Fruit fly (Drosophila melanogaster) whole organism, embryonic: ENCODE results near the gene CG31706.

Experiments used
- ATbp ChIP-seq: fragments of 200-800 bp; sonication (Bioruptor generic); optimal IDR thresholded peaks from 2 replicates; lab custom pipeline; 2017; ENCODE audit warnings: missing biosample characterization, mild to moderate bottlenecking, missing genetic modification characterization, missing genetic modification reagents
- Bdp1 ChIP-seq: fragments of 200-800 bp; sonication (Bioruptor generic); optimal IDR thresholded peaks from 3 replicates; lab custom pipeline; 2016; ENCODE audit warnings: missing biosample characterization, missing genetic modification characterization
- Blimp-1 ChIP-seq: fragments of 200-800 bp; sonication (Bioruptor generic); optimal IDR thresholded peaks from 3 replicates; lab custom pipeline; 2018; ENCODE audit warnings: missing biosample characterization, missing genetic modification characterization, mild to moderate bottlenecking, moderate library complexity, missing genetic modification reagents
- CG1024 ChIP-seq: fragments of 200-800 bp; sonication (Bioruptor generic); IDR thresholded peaks from 2 replicates; pipeline ENCODE4 v1.3.6; 2022; ENCODE audit warnings: missing biosample characterization, missing genetic modification characterization
- CG12071 ChIP-seq: fragments of 200-800 bp; sonication (Bioruptor generic); optimal IDR thresholded peaks from 3 replicates; lab custom pipeline; 2018; ENCODE audit warnings: missing biosample characterization, mild to moderate bottlenecking, missing genetic modification characterization
- CG13624 ChIP-seq: fragments of 200-800 bp; sonication (Bioruptor generic); optimal IDR thresholded peaks from 2 replicates; lab custom pipeline; 2016; ENCODE audit warnings: missing biosample characterization, missing genetic modification characterization
- CG13894 ChIP-seq: fragments of 200-800 bp; sonication (Bioruptor generic); optimal IDR thresholded peaks from 3 replicates; lab custom pipeline; 2018; ENCODE audit warnings: missing biosample characterization, mild to moderate bottlenecking, missing genetic modification characterization, moderate library complexity
- CG15696 ChIP-seq: fragments of 200-800 bp; sonication (Bioruptor generic); optimal IDR thresholded peaks from 2 replicates; lab custom pipeline; 2019; ENCODE audit warnings: missing biosample characterization, mild to moderate bottlenecking, missing genetic modification characterization, moderate library complexity
- CG1603 ChIP-seq: fragments of 200-800 bp; sonication (Bioruptor generic); optimal IDR thresholded peaks from 2 replicates; lab custom pipeline; 2019; ENCODE audit warnings: missing biosample characterization, mild to moderate bottlenecking, missing genetic modification characterization, moderate library complexity
- CG17802 ChIP-seq: fragments of 200-800 bp; sonication (Bioruptor generic); optimal IDR thresholded peaks from 2 replicates; lab custom pipeline; 2018; ENCODE audit warnings: missing biosample characterization, mild to moderate bottlenecking, missing genetic modification characterization, moderate library complexity
- CG2116 ChIP-seq: fragments of 200-800 bp; sonication (Bioruptor generic); optimal IDR thresholded peaks from 3 replicates; lab custom pipeline; 2018; ENCODE audit warnings: missing biosample characterization, mild to moderate bottlenecking, missing genetic modification characterization
- CG31365 ChIP-seq: fragments of 200-800 bp; sonication (Bioruptor generic); optimal IDR thresholded peaks from 2 replicates; lab custom pipeline; 2018; ENCODE audit warnings: missing biosample characterization, mild to moderate bottlenecking, missing genetic modification characterization
- CG32767 ChIP-seq: fragments of 200-800 bp; sonication (Bioruptor generic); IDR thresholded peaks from 2 replicates; pipeline ENCODE4 v1.3.6; 2022; ENCODE audit warnings: missing biosample characterization, missing genetic modification characterization
- CG34224 ChIP-seq: fragments of 200-800 bp; sonication (Bioruptor generic); IDR thresholded peaks from 3 replicates; pipeline ENCODE4 v1.3.6; 2022; ENCODE audit warnings: missing biosample characterization, missing genetic modification characterization; ENCODE audit not compliant: partially characterized antibody
- CG43689 ChIP-seq: fragments of 200-800 bp; sonication (Bioruptor generic); IDR thresholded peaks from 2 replicates; pipeline ENCODE4 v1.3.6; 2022; ENCODE audit warnings: missing biosample characterization, missing genetic modification characterization
- CG9215 ChIP-seq: fragments of 200-800 bp; sonication (Bioruptor generic); IDR thresholded peaks from 2 replicates; pipeline ENCODE4 v1.3.6; 2022; ENCODE audit warnings: missing biosample characterization, missing genetic modification characterization
- Deaf1 ChIP-seq: fragments of 200-800 bp; optimal IDR thresholded peaks from 3 replicates; lab custom pipeline; 2019; ENCODE audit warnings: missing biosample characterization, mild to moderate bottlenecking, missing genetic modification characterization, moderate library complexity
- Elba2 ChIP-seq: fragments of 200-800 bp; sonication (Bioruptor generic); optimal IDR thresholded peaks from 3 replicates; lab custom pipeline; 2016; ENCODE audit warnings: missing biosample characterization, missing genetic modification characterization
- Meics ChIP-seq: fragments of 200-800 bp; sonication (Bioruptor generic); optimal IDR thresholded peaks from 2 replicates; lab custom pipeline; 2017; ENCODE audit warnings: missing biosample characterization, mild to moderate bottlenecking, missing genetic modification characterization
- Nf-YB ChIP-seq: fragments of 200-800 bp; sonication (Bioruptor generic); optimal IDR thresholded peaks from 3 replicates; lab custom pipeline; 2019; ENCODE audit warnings: missing biosample characterization, mild to moderate bottlenecking, missing genetic modification characterization, moderate library complexity
- Nf-YC ChIP-seq: fragments of 200-800 bp; optimal IDR thresholded peaks from 3 replicates; lab custom pipeline; 2019; ENCODE audit warnings: missing biosample characterization, mild to moderate bottlenecking, missing genetic modification characterization, moderate library complexity
- Tbp ChIP-seq: fragments of >200 bp; optimal IDR thresholded peaks from 2 replicates; lab custom pipeline; 2018; ENCODE audit warnings: missing biosample characterization, missing genetic modification characterization
- abd-A ChIP-seq: fragments of 200-800 bp; sonication (Bioruptor generic); optimal IDR thresholded peaks from 3 replicates; lab custom pipeline; 2019; ENCODE audit warnings: missing biosample characterization, mild to moderate bottlenecking, missing genetic modification characterization, moderate library complexity
- ash1 ChIP-seq: fragments of 200-800 bp; sonication (Bioruptor generic); optimal IDR thresholded peaks from 2 replicates; lab custom pipeline; 2018; ENCODE audit warnings: missing biosample characterization, mild to moderate bottlenecking, missing genetic modification characterization
- cad ChIP-seq: fragments of >200 bp; optimal IDR thresholded peaks from 2 replicates; lab custom pipeline; 2017; ENCODE audit warnings: missing biosample characterization, missing genetic modification characterization
- cas ChIP-seq: fragments of 200-800 bp; sonication (Bioruptor generic); IDR thresholded peaks from 2 replicates; pipeline ENCODE4 v1.3.6; 2022; ENCODE audit warnings: missing biosample characterization, missing genetic modification characterization
- cg ChIP-seq: fragments of 200-800 bp; sonication (Bioruptor generic); optimal IDR thresholded peaks from 3 replicates; lab custom pipeline; 2019; ENCODE audit warnings: missing biosample characterization, mild to moderate bottlenecking, missing genetic modification characterization, moderate library complexity
- crol ChIP-seq: fragments of 200-800 bp; sonication (Bioruptor generic); IDR thresholded peaks from 2 replicates; pipeline ENCODE4 v1.3.6; 2022; ENCODE audit warnings: missing biosample characterization, missing genetic modification characterization
- ewg ChIP-seq: fragments of 200-800 bp; sonication (Bioruptor generic); optimal IDR thresholded peaks from 3 replicates; lab custom pipeline; 2017; ENCODE audit warnings: mild to moderate bottlenecking, missing biosample characterization, missing genetic modification reagents, missing genetic modification characterization
- gfzf ChIP-seq: fragments of 200-800 bp; sonication (Bioruptor generic); optimal IDR thresholded peaks from 2 replicates; lab custom pipeline; 2016; ENCODE audit warnings: missing biosample characterization, mild to moderate bottlenecking, missing genetic modification characterization, moderate library complexity
- nerfin-1 ChIP-seq: fragments of 200-800 bp; sonication (Bioruptor generic); optimal IDR thresholded peaks from 3 replicates; lab custom pipeline; 2019; ENCODE audit warnings: missing biosample characterization, mild to moderate bottlenecking, missing genetic modification characterization, moderate library complexity
- pum ChIP-seq: fragments of 200-800 bp; sonication (Bioruptor generic); optimal IDR thresholded peaks from 2 replicates; lab custom pipeline; 2016; ENCODE audit warnings: missing biosample characterization, missing genetic modification characterization
- repo ChIP-seq: fragments of 200-800 bp; sonication (Bioruptor generic); optimal IDR thresholded peaks from 2 replicates; lab custom pipeline; 2016; ENCODE audit warnings: missing biosample characterization, missing genetic modification characterization
- run ChIP-seq: fragments of 200-800 bp; sonication (Bioruptor generic); optimal IDR thresholded peaks from 3 replicates; lab custom pipeline; 2018; ENCODE audit warnings: missing biosample characterization, mild to moderate bottlenecking, missing genetic modification characterization
- sd ChIP-seq: fragments of 200-800 bp; sonication (Bioruptor generic); optimal IDR thresholded peaks from 3 replicates; lab custom pipeline; 2018; ENCODE audit warnings: missing biosample characterization, mild to moderate bottlenecking, missing genetic modification characterization, moderate library complexity
- seq ChIP-seq: fragments of 200-800 bp; sonication (Bioruptor generic); IDR thresholded peaks from 2 replicates; pipeline ENCODE4 v1.3.6; 2022; ENCODE audit warnings: missing biosample characterization, missing genetic modification characterization
- slp2 ChIP-seq: fragments of 200-800 bp; sonication (Bioruptor generic); optimal IDR thresholded peaks from 2 replicates; lab custom pipeline; 2016; ENCODE audit warnings: missing biosample characterization, missing genetic modification characterization
- tio ChIP-seq: fragments of 200-800 bp; sonication (Bioruptor generic); optimal IDR thresholded peaks from 2 replicates; lab custom pipeline; 2017; ENCODE audit warnings: missing biosample characterization, missing genetic modification characterization, inconsistent platforms
- trem ChIP-seq: fragments of 200-800 bp; optimal IDR thresholded peaks from 3 replicates; lab custom pipeline; 2019; ENCODE audit warnings: missing biosample characterization, mild to moderate bottlenecking, missing genetic modification characterization, moderate library complexity
- tup ChIP-seq: fragments of 200-800 bp; sonication (Bioruptor generic); optimal IDR thresholded peaks from 2 replicates; lab custom pipeline; 2016; ENCODE audit warnings: missing biosample characterization, mild to moderate bottlenecking, missing genetic modification characterization, moderate library complexity

The CG31706 gene

dm6 chr2L:11488465-11489037 is 42.3 kb downstream of the CG31706 start:
- no peak for TF ChIP-seq repo
- TF ChIP-seq Bdp1 (GFP tag; lab: Kevin White, UChicago): no peak
- peak; percentile 37; the same call in 1 of the 2 replicates for TF ChIP-seq crol (GFP tag; lab: Robert Waterston, UW)
- no peak for TF ChIP-seq CG1024 (GFP tag; lab: Robert Waterston, UW)
- no peak for TF ChIP-seq CG17802
- no peak for TF ChIP-seq tio (GFP tag; lab: Kevin White, UChicago)
- no peak for TF ChIP-seq run (tag; lab: Kevin White, UChicago)
- TF ChIP-seq seq (GFP tag; lab: Robert Waterston, UW): peak; percentile 62; the same call in 1 of the 2 replicates
- TF ChIP-seq Blimp-1 (GFP tag; lab: Kevin White, UChicago): no peak
- peak; percentile 58 for TF ChIP-seq ewg (GFP tag; lab: Kevin White, UChicago)
- TF ChIP-seq ash1: no peak
- no peak for TF ChIP-seq cad
- TF ChIP-seq CG13894 (tag; lab: Kevin White, UChicago): no peak
- no peak for TF ChIP-seq trem (tag; lab: Kevin White, UChicago)
- TF ChIP-seq CG13624 (GFP tag; lab: Kevin White, UChicago): no peak
- no peak for TF ChIP-seq Tbp (GFP tag; lab: Kevin White, UChicago)
- peak; percentile 51 for TF ChIP-seq Deaf1 (tag; lab: Kevin White, UChicago)
- TF ChIP-seq tup: no peak
- TF ChIP-seq CG31365 (tag; lab: Kevin White, UChicago): no peak
- no peak for TF ChIP-seq pum (GFP tag; lab: Kevin White, UChicago)
- TF ChIP-seq CG32767 (GFP tag; lab: Robert Waterston, UW): 0 out of 2 replicates have a peak, but pooled peaks have one; percentile 25
- TF ChIP-seq Nf-YB (GFP tag; lab: Kevin White, UChicago): peak; percentile 94
- no peak for TF ChIP-seq cas (GFP tag; lab: Robert Waterston, UW)
- peak; percentile 26 for TF ChIP-seq CG12071 (GFP tag; lab: Kevin White, UChicago)
- TF ChIP-seq Nf-YC: peak; percentile 95
- TF ChIP-seq CG9215 (GFP tag; lab: Robert Waterston, UW): no peak
- TF ChIP-seq CG15696 (tag; lab: Kevin White, UChicago): no peak
- TF ChIP-seq sd (tag; lab: Kevin White, UChicago): no peak
- no peak for TF ChIP-seq slp2
- TF ChIP-seq abd-A (tag; lab: Kevin White, UChicago): peak; percentile 83
- TF ChIP-seq Meics (GFP tag; lab: Kevin White, UChicago): no peak
- TF ChIP-seq CG1603: no peak
- no peak for TF ChIP-seq Elba2 (GFP tag; lab: Kevin White, UChicago)
- TF ChIP-seq cg (GFP tag; lab: Kevin White, UChicago): peak; percentile 53
- peak; percentile 2 for TF ChIP-seq nerfin-1
- TF ChIP-seq ATbp (GFP tag; lab: Kevin White, UChicago): no peak
- TF ChIP-seq gfzf (GFP tag; lab: Kevin White, UChicago): no peak
- TF ChIP-seq, all 482 proteins: peak for 11

dm6 chr2L:11484407-11484806 is 46.4 kb downstream of the CG31706 start, which contains the start of the genes CG43355 and sala:
Gene CG43355, plus strand, starts transcription at chr2L:11484707.
Gene sala, plus strand, starts transcription at chr2L:11484707.
- TF ChIP-seq CG2116 (GFP tag; lab: Kevin White, UChicago) (peak; percentile 20), CG43689 (no peak), CG34224 (GFP tag; lab: Robert Waterston, UW) (no peak)
